Worm (Caenorhabditis elegans) whole organism, young adult: ENCODE data around the gene pcp-3.

Source experiments
- F37B4.10 ChIP-seq: fragments of 200-800 bp; sonication (Bioruptor generic); IDR thresholded peaks from 2 replicates; pipeline ENCODE4 v1.3.6; 2022; ENCODE audit warnings: missing genetic modification characterization, missing compliant biosample characterization
- F55B11.4 ChIP-seq: sonication (generic microtip); optimal IDR thresholded peaks from 2 replicates; lab custom pipeline; 2016; ENCODE audit warnings: missing compliant biosample characterization, missing genetic modification characterization, borderline replicate concordance; ENCODE audit not compliant: insufficient read depth
- K11D2.4 ChIP-seq: fragments of 200-800 bp; sonication (Bioruptor generic); IDR thresholded peaks from 2 replicates; pipeline ENCODE4 v1.3.6; 2022; ENCODE audit warnings: missing genetic modification reagents, missing genetic modification characterization, missing compliant biosample characterization
- Y79H2A.3 ChIP-seq: fragments of 200-800 bp; sonication (Bioruptor generic); conservative IDR thresholded peaks from 2 replicates; pipeline ENCODE4 v1.3.6; 2022; ENCODE audit warnings: missing genetic modification reagents, missing genetic modification characterization, missing compliant biosample characterization
- ama-1 ChIP-seq, 3 experiments: fragments of 150-350 bp in 1 of 3; sonication (generic microtip) in 2 of 3; optimal IDR thresholded peaks; 2 replicates each; lab custom pipeline; 2014 to 2018; ENCODE audit warnings: missing biosample characterization in 2 of 3, missing genetic modification characterization in 2 of 3, missing genetic modification reagents in 2 of 3
- aptf-3 ChIP-seq: fragments of 200-800 bp; sonication (Bioruptor generic); IDR thresholded peaks from 2 replicates; pipeline ENCODE4 v1.3.6; 2022; ENCODE audit warnings: missing genetic modification characterization, missing compliant biosample characterization
- athp-1 ChIP-seq: sonication (generic microtip); optimal IDR thresholded peaks from 2 replicates; lab custom pipeline; 2017; ENCODE audit warnings: mild to moderate bottlenecking, missing genetic modification characterization, missing compliant biosample characterization
- attf-5 ChIP-seq: fragments of 200-800 bp; sonication (Bioruptor generic); optimal IDR thresholded peaks from 2 replicates; lab custom pipeline; 2018; ENCODE audit warnings: mild to moderate bottlenecking, missing genetic modification characterization, missing compliant biosample characterization
- attf-6 ChIP-seq: fragments of 200-800 bp; sonication (Bioruptor generic); IDR thresholded peaks from 2 replicates; pipeline ENCODE4 v1.3.6; 2022; ENCODE audit warnings: missing genetic modification reagents, missing genetic modification characterization, missing compliant biosample characterization
- bed-2 ChIP-seq: fragments of 200-800 bp; sonication (Bioruptor generic); IDR thresholded peaks from 2 replicates; pipeline ENCODE4 v1.3.6; 2022; ENCODE audit warnings: missing genetic modification reagents, missing genetic modification characterization, missing compliant biosample characterization
- ccch-3 ChIP-seq: fragments of 200-800 bp; sonication (Bioruptor generic); optimal IDR thresholded peaks from 2 replicates; lab custom pipeline; 2018; ENCODE audit warnings: mild to moderate bottlenecking, missing genetic modification characterization, missing compliant biosample characterization
- cebp-2 ChIP-seq: fragments of 200-800 bp; sonication (Bioruptor generic); IDR thresholded peaks from 2 replicates; pipeline ENCODE4 v1.3.6; 2022; ENCODE audit warnings: missing genetic modification characterization, missing compliant biosample characterization
- chd-7 ChIP-seq: sonication (generic microtip); optimal IDR thresholded peaks from 2 replicates; lab custom pipeline; 2016; ENCODE audit warnings: mild to moderate bottlenecking, missing genetic modification characterization, moderate library complexity, missing compliant biosample characterization
- dpl-1 ChIP-seq: fragments of 150-350 bp; optimal IDR thresholded peaks from 2 replicates; lab custom pipeline; 2014; ENCODE audit warnings: missing biosample characterization, missing genetic modification reagents, missing genetic modification characterization
- egl-18 ChIP-seq: fragments of 200-800 bp; sonication (Bioruptor generic); IDR thresholded peaks from 2 replicates; pipeline ENCODE4 v1.3.6; 2022; ENCODE audit warnings: missing genetic modification reagents, missing genetic modification characterization, missing compliant biosample characterization
- hlh-12 ChIP-seq: sonication (generic microtip); optimal IDR thresholded peaks from 2 replicates; lab custom pipeline; 2016; ENCODE audit warnings: missing genetic modification characterization, missing compliant biosample characterization
- hlh-26 ChIP-seq: fragments of 200-800 bp; sonication (Bioruptor generic); conservative IDR thresholded peaks from 2 replicates; pipeline ENCODE4 v1.3.6; 2022; ENCODE audit warnings: missing genetic modification reagents, missing genetic modification characterization, missing compliant biosample characterization
- hmg-20 ChIP-seq: fragments of 200-800 bp; sonication (Bioruptor generic); IDR thresholded peaks from 2 replicates; pipeline ENCODE4 v1.3.6; 2022; ENCODE audit warnings: missing genetic modification reagents, missing genetic modification characterization, missing compliant biosample characterization
- let-526 ChIP-seq: fragments of 200-800 bp; sonication (Bioruptor generic); IDR thresholded peaks from 2 replicates; pipeline ENCODE4 v1.3.6; 2022; ENCODE audit warnings: missing genetic modification reagents, missing genetic modification characterization, missing compliant biosample characterization
- let-607 ChIP-seq, 2 experiments: fragments of 200-800 bp in 1 of 2; sonication (Bioruptor generic) in 1 of 2; sonication (generic microtip) in 1 of 2; optimal IDR thresholded peaks; 2 replicates each; lab custom pipeline; 2016 to 2018; ENCODE audit warnings: mild to moderate bottlenecking in 2 of 2, missing compliant biosample characterization in 2 of 2, missing genetic modification characterization in 2 of 2, moderate library complexity in 2 of 2, missing genotype in 1 of 2
- lin-54 ChIP-seq: fragments of 200-800 bp; sonication (Bioruptor generic); optimal IDR thresholded peaks from 2 replicates; lab custom pipeline; 2018; ENCODE audit warnings: mild to moderate bottlenecking, missing genetic modification characterization, missing compliant biosample characterization
- nfyb-1 ChIP-seq: fragments of 200-800 bp; sonication (Bioruptor generic); IDR thresholded peaks from 2 replicates; pipeline ENCODE4 v1.3.6; 2022; ENCODE audit warnings: missing genetic modification reagents, missing genetic modification characterization, missing compliant biosample characterization
- nhr-179 ChIP-seq: sonication (generic microtip); optimal IDR thresholded peaks from 2 replicates; lab custom pipeline; 2016; ENCODE audit warnings: mild to moderate bottlenecking, missing genetic modification characterization, missing compliant biosample characterization
- nhr-80 ChIP-seq: sonication (generic microtip); optimal IDR thresholded peaks from 2 replicates; lab custom pipeline; 2016; ENCODE audit warnings: missing genetic modification characterization, missing compliant biosample characterization
- rcor-1 ChIP-seq: fragments of 200-800 bp; sonication (Bioruptor generic); IDR thresholded peaks from 2 replicates; pipeline ENCODE4 v1.3.6; 2022; ENCODE audit warnings: missing genetic modification reagents, missing genetic modification characterization, missing compliant biosample characterization
- snpc-4 ChIP-seq, 5 experiments: fragments of 150-350 bp in 1 of 5; sonication (generic microtip) in 4 of 5; optimal IDR thresholded peaks; 2 replicates each; lab custom pipeline; 2014 to 2018; ENCODE audit warnings: missing genetic modification characterization in 5 of 5, missing biosample characterization in 3 of 5, antibody characterized with exemption in 2 of 5, mild to moderate bottlenecking in 2 of 5, missing compliant biosample characterization in 2 of 5, missing genotype in 2 of 5, moderate library complexity in 2 of 5, missing genetic modification reagents in 1 of 5
- somi-1 ChIP-seq: fragments of 200-800 bp; sonication (Bioruptor generic); optimal IDR thresholded peaks from 2 replicates; lab custom pipeline; 2018; ENCODE audit warnings: mild to moderate bottlenecking, missing genetic modification characterization, missing compliant biosample characterization
- tbp1 ChIP-seq: fragments of 200-800 bp; sonication (Bioruptor generic); optimal IDR thresholded peaks from 2 replicates; lab custom pipeline; 2018; ENCODE audit warnings: mild to moderate bottlenecking, missing genetic modification characterization, missing compliant biosample characterization
- tlf-1 ChIP-seq: fragments of 200-800 bp; sonication (Bioruptor generic); optimal IDR thresholded peaks from 2 replicates; lab custom pipeline; 2018; ENCODE audit warnings: mild to moderate bottlenecking, missing genetic modification characterization, missing compliant biosample characterization
- unc-62 ChIP-seq: fragments of 150-350 bp; optimal IDR thresholded peaks from 2 replicates; lab custom pipeline; 2014; ENCODE audit warnings: missing biosample characterization, missing genetic modification reagents, missing genetic modification characterization
- zfh-2 ChIP-seq: fragments of 200-800 bp; sonication (Bioruptor generic); conservative IDR thresholded peaks from 2 replicates; pipeline ENCODE4 v1.3.6; 2022; ENCODE audit warnings: missing genetic modification reagents, missing genetic modification characterization, missing compliant biosample characterization

Gene pcp-3

DNA sequence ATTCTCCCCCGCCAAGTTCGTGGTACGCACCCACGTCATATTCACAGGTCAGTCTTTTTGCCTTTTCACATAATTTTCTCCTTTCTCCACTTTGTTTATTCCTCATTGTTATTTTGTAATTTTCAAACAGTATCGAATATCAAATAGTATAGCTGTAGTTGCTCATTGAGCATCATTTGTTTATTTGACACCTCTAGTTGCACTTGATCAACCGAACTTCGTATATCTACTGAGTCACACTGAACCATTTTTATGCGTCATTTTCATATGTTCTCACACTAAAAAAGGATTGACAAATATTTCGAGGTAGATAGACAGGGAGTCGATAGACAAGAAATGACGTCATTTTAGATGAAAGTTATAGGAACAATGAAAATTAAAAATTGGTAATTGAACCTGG lies 38.6 kb downstream of the pcp-3 start:
- TF ChIP-seq rcor-1 (GFP tag; lab: Robert Waterston, UW) (no peak), dpl-1 (GFP tag; lab: Kevin White, UChicago) (no peak), attf-6 (GFP tag; lab: Robert Waterston, UW) (no peak), bed-2 (no peak), F55B11.4 (tag; lab: Kevin White, UChicago) (no peak), F37B4.10 (no peak), egl-18 (GFP tag; lab: Robert Waterston, UW) (no peak), let-607 (tag; optimal IDR thresholded peaks at IDR 0.05; lab: Kevin White, UChicago) (no peak), Y79H2A.3 (GFP tag; lab: Robert Waterston, UW) (no peak), ccch-3 (GFP tag; lab: Kevin White, UChicago) (no peak), zfh-2 (no peak)

DNA sequence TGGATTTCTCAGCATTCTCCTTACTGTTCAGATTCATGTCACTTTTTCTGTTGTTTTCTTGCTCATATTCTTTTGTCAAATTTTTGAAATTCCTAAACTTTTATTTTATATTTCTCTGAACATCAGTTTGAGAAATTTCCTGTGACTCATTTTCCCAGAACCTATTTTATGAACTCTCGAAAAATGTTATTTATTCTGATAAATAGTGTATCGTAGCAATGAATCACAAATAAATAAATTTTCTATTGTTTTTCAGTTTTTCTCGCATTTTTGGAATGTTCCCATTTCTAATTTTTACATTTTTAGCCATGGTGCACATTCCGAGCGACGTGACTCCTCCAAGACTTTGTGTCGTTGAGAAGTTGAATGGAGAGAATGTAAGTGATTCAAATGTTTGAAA lies 40.0 kb downstream of the pcp-3 start, which contains the start of gene nrfl-1:
nrfl-1 (plus strand) TSS at position 301 of the 400 bp plus-strand sequence.
- TF ChIP-seq aptf-3 (GFP tag; lab: Robert Waterston, UW) (no peak), nhr-179 (tag; lab: Kevin White, UChicago) (no peak), rcor-1 (GFP tag; lab: Robert Waterston, UW) (no peak), snpc-4 (GFP tag; optimal IDR thresholded peaks at IDR 0.05; lab: Kevin White, UChicago) (no peak), snpc-4 (tag; optimal IDR thresholded peaks at IDR 0.05; lab: Kevin White, UChicago) (no peak), lin-54 (GFP tag; lab: Kevin White, UChicago) (no peak), tlf-1 (no peak), athp-1 (tag; lab: Kevin White, UChicago) (no peak), hlh-12 (tag; lab: Kevin White, UChicago) (no peak), ccch-3 (GFP tag; lab: Kevin White, UChicago) (no peak), hlh-26 (GFP tag; lab: Robert Waterston, UW) (no peak), zfh-2 (no peak), unc-62 (GFP tag; lab: Kevin White, UChicago) (no peak), tbp1 (GFP tag; lab: Kevin White, UChicago) (no peak), chd-7 (tag; lab: Kevin White, UChicago) (no peak), hmg-20 (GFP tag; lab: Robert Waterston, UW) (no peak), Y79H2A.3 (GFP tag; lab: Robert Waterston, UW) (no peak), nhr-80 (tag; lab: Kevin White, UChicago) (no peak), dpl-1 (GFP tag; lab: Kevin White, UChicago) (no peak), K11D2.4 (no peak)

DNA sequence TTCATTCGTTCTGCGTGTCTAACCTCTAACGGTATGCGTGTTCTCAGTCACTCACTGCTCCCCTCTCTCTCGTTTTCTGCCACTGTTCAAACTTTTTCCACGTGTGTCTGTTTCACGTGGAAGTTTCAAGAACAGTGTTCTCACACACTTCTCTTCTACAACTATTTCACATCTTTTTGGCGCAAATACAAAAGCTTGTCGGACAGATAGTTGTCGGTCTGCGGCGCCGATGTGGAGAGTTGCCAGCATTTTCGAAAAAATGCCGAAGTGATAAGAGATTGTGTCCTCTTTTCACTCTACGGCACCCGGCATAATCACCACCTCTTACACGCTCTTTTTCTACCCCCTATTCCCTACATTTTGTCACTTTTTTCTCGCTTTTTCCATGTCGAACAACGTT lies 40.5 kb downstream of the pcp-3 start:
- TF ChIP-seq nhr-80 (tag; lab: Kevin White, UChicago) (peak; percentile 85), cebp-2 (GFP tag; lab: Robert Waterston, UW) (0 out of 2 replicates have a peak, but pooled peaks have one; percentile 69), dpl-1 (GFP tag; lab: Kevin White, UChicago) (no peak), let-526 (GFP tag; lab: Robert Waterston, UW) (peak; percentile 12; the same call in 1 of the 2 replicates), attf-5 (GFP tag; lab: Kevin White, UChicago) (peak; percentile 25), somi-1 (GFP tag; lab: Kevin White, UChicago) (no peak), let-607 (tag; optimal IDR thresholded peaks at IDR 0.05; lab: Kevin White, UChicago) (peak; percentile 41 to 86)

DNA sequence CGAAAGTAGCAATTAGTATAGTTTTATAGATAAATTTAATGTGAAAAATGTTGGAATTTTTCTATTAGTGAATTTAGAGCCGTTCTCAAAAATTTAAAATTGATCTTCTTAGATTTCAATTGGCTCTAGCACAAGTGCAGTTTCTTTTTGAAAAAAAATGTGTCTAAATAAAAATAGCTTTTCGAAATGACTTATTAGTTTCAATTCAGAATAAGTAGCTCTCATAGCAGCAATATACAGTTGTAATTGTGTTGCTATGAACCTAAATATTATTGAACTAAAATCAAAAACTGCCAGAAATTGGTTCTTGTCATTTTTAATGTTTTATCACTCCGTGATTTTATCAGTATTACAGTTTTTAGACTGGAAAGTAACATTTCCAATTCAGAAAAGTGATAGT lies 41.1 kb downstream of the pcp-3 start:
- no peak for TF ChIP-seq nfyb-1

DNA sequence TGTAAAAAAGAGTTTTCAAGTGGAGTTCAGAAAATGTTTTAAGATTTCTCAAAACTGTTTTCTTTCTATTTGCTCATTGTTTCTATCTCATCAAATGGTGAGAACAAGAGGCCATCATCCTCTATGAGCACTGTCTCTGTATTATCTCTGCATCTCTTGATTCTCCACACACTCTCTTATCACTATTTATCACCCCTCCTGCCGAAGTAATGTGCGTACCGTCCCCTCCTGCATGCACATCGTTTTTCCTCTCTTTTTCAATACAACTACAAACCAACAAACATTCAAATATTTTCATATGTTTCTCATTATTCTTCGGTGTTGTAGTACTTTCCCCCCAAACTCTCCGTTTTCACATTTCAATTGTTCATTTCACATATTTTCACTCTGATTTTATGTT lies 42.4 kb downstream of the pcp-3 start:
- TF ChIP-seq ama-1 (optimal IDR thresholded peaks at IDR 0.05; lab: Kevin White, UChicago) (no peak), ama-1 (GFP tag; optimal IDR thresholded peaks at IDR 0.05; lab: Kevin White, UChicago) (no peak), nhr-80 (tag; lab: Kevin White, UChicago) (peak; percentile 71)
